Fruit fly (Drosophila melanogaster) whole organism, pupa: ENCODE results near the gene tap.

Experiments used
- CG10348 ChIP-seq: fragments of 200-800 bp; sonication (Bioruptor generic); IDR thresholded peaks from 2 replicates; pipeline ENCODE4 v1.3.6; 2022; ENCODE audit warnings: missing biosample characterization, missing genetic modification characterization
- CG12605 ChIP-seq: fragments of 200-800 bp; sonication (Bioruptor generic); IDR thresholded peaks from 2 replicates; pipeline ENCODE4 v1.3.6; 2022; ENCODE audit warnings: missing biosample characterization, missing genetic modification characterization
- CG13204 ChIP-seq: fragments of 200-800 bp; sonication (Bioruptor generic); optimal IDR thresholded peaks from 2 replicates; lab custom pipeline; 2018; ENCODE audit warnings: missing biosample characterization, mild to moderate bottlenecking, missing genetic modification characterization, moderate library complexity
- CG14655 ChIP-seq: fragments of 200-800 bp; sonication (Bioruptor generic); optimal IDR thresholded peaks from 3 replicates; lab custom pipeline; 2017; ENCODE audit warnings: mild to moderate bottlenecking, missing biosample characterization, missing genetic modification reagents, missing genetic modification characterization
- CG15710 ChIP-seq: fragments of 200-800 bp; sonication (Bioruptor generic); optimal IDR thresholded peaks from 2 replicates; lab custom pipeline; 2018; ENCODE audit warnings: missing biosample characterization, mild to moderate bottlenecking, missing genetic modification characterization, moderate library complexity
- CG17806 ChIP-seq: fragments of 200-800 bp; sonication (Bioruptor generic); optimal IDR thresholded peaks from 2 replicates; lab custom pipeline; 2018; ENCODE audit warnings: missing biosample characterization, mild to moderate bottlenecking, missing genetic modification characterization, moderate library complexity
- CG32121 ChIP-seq: fragments of 200-800 bp; sonication (Bioruptor generic); IDR thresholded peaks from 2 replicates; pipeline ENCODE4 v1.3.6; 2022; ENCODE audit warnings: missing biosample characterization, missing genetic modification characterization
- CG34367 ChIP-seq: fragments of 200-800 bp; sonication (Bioruptor generic); optimal IDR thresholded peaks from 2 replicates; lab custom pipeline; 2018; ENCODE audit warnings: missing biosample characterization, mild to moderate bottlenecking, missing genetic modification characterization
- CG4496 ChIP-seq: fragments of 200-800 bp; sonication (Bioruptor generic); IDR thresholded peaks from 3 replicates; pipeline ENCODE4 v1.3.6; 2022; ENCODE audit warnings: missing biosample characterization, missing genetic modification characterization
- CG8159 ChIP-seq: fragments of 200-800 bp; sonication (Bioruptor generic); optimal IDR thresholded peaks from 3 replicates; lab custom pipeline; 2018; ENCODE audit warnings: missing biosample characterization, mild to moderate bottlenecking, missing genetic modification characterization, moderate library complexity
- CG8301 ChIP-seq: fragments of 200-800 bp; sonication (Bioruptor generic); optimal IDR thresholded peaks from 2 replicates; lab custom pipeline; 2018; ENCODE audit warnings: missing biosample characterization, mild to moderate bottlenecking, missing genetic modification characterization
- CG9948 ChIP-seq: fragments of 200-800 bp; sonication (Bioruptor generic); optimal IDR thresholded peaks from 2 replicates; lab custom pipeline; 2018; ENCODE audit warnings: missing biosample characterization, mild to moderate bottlenecking, missing genetic modification characterization, moderate library complexity
- D1 ChIP-seq: fragments of 200-800 bp; sonication (Bioruptor generic); optimal IDR thresholded peaks from 2 replicates; lab custom pipeline; 2018; ENCODE audit warnings: missing biosample characterization, mild to moderate bottlenecking, missing genetic modification characterization, moderate library complexity
- EcR ChIP-seq: fragments of 200-800 bp; sonication (Bioruptor generic); optimal IDR thresholded peaks from 3 replicates; lab custom pipeline; 2019; ENCODE audit warnings: missing biosample characterization, missing genetic modification characterization, mild to moderate bottlenecking, moderate library complexity, missing genetic modification reagents
- Ets98B ChIP-seq: fragments of 200-800 bp; sonication (Bioruptor generic); IDR thresholded peaks from 2 replicates; pipeline ENCODE4 v1.3.6; 2022; ENCODE audit warnings: missing biosample characterization, missing genetic modification characterization
- Pif1A ChIP-seq: fragments of 200-800 bp; sonication (Bioruptor generic); optimal IDR thresholded peaks from 3 replicates; lab custom pipeline; 2016; ENCODE audit warnings: missing biosample characterization, missing genetic modification characterization
- Pif1B ChIP-seq: fragments of 200-800 bp; sonication (Bioruptor generic); optimal IDR thresholded peaks from 3 replicates; lab custom pipeline; 2016; ENCODE audit warnings: missing biosample characterization, missing genetic modification characterization
- Snoo ChIP-seq: fragments of 200-800 bp; sonication (Bioruptor generic); optimal IDR thresholded peaks from 3 replicates; lab custom pipeline; 2017; ENCODE audit warnings: missing biosample characterization, mild to moderate bottlenecking, missing genetic modification characterization, inconsistent platforms
- fd96Ca ChIP-seq: fragments of 200-800 bp; sonication (Bioruptor generic); IDR thresholded peaks from 3 replicates; pipeline ENCODE4 v1.3.6; 2022; ENCODE audit warnings: missing biosample characterization, missing genetic modification characterization
- gl ChIP-seq: fragments of 200-800 bp; sonication (Bioruptor generic); optimal IDR thresholded peaks from 2 replicates; lab custom pipeline; 2018; ENCODE audit warnings: missing biosample characterization, mild to moderate bottlenecking, missing genetic modification characterization
- rn ChIP-seq: fragments of 200-800 bp; sonication (Bioruptor generic); IDR thresholded peaks from 2 replicates; pipeline ENCODE4 v1.3.6; 2022; ENCODE audit warnings: missing biosample characterization, missing genetic modification characterization

Gene tap

DNA sequence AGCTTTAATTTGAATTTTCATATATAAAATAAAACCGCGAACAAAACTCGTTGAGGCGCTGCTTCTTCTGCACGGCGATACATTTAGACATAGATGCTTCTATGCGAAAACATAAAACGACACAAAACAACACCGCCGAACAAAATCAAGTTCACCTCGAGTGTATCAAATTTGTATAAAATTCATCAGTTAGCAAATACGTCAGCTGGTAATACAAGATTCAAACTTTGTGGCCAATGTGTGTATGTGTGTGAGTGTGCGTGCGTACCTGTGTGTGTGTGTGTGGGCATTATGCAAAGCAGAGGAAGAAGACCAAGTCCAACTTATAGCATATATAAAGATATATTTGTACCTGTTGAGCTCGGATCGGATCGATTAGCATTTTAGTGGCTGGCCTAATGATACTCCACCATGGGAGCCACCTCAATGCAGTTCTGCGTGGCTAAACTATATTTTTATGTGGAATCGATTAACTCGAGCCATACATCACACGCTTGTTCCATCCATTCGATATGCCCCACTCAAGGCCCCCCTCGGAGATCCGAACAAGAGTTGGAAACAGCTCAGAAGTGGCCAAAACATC lies 35.0 kb downstream of the tap start:
- no peak for TF ChIP-seq CG34367 (tag; lab: Kevin White, UChicago)
- TF ChIP-seq CG14655 (GFP tag; lab: Kevin White, UChicago): no peak
- TF ChIP-seq fd96Ca: no peak
- no peak for TF ChIP-seq Pif1A (GFP tag; lab: Kevin White, UChicago)
- no peak for TF ChIP-seq CG9948 (tag; lab: Kevin White, UChicago)
- TF ChIP-seq EcR (GFP tag; lab: Kevin White, UChicago): no peak
- no peak for TF ChIP-seq CG4496 (GFP tag; lab: Robert Waterston, UW)
- TF ChIP-seq rn (GFP tag; lab: Robert Waterston, UW): no peak
- no peak for TF ChIP-seq CG15710
- no peak for TF ChIP-seq Ets98B (GFP tag; lab: Robert Waterston, UW)
- no peak for TF ChIP-seq CG13204
- no peak for TF ChIP-seq CG10348 (GFP tag; lab: Robert Waterston, UW)
- TF ChIP-seq CG12605 (GFP tag; lab: Robert Waterston, UW): no peak
- TF ChIP-seq CG8159: no peak
- no peak for TF ChIP-seq D1 (tag; lab: Kevin White, UChicago)
- TF ChIP-seq Pif1B: no peak
- TF ChIP-seq CG17806: no peak
- TF ChIP-seq Snoo (tag; lab: Kevin White, UChicago): no peak
- TF ChIP-seq CG8301: no peak

DNA sequence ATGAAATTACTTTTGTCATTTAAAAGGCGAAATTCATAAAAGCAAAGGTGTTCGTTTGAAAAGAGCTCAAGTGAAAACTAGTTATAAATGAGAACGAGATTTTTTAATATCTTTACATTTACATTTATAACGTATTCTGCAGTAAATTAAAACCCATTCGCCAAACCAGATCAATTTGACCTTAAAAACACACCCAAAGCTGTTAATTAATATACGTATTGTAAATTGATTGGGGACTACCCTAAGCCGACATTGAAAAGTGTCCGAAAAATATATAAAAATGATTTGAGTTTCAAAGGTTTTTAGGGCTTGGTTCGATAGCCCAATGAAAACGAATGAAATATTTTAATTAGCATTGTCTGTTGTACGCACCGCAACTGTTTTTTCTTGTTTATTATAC lies 39.5 kb downstream of the tap start:
- TF ChIP-seq Pif1B (no peak), CG4496 (GFP tag; lab: Robert Waterston, UW) (no peak), D1 (tag; lab: Kevin White, UChicago) (no peak), Pif1A (GFP tag; lab: Kevin White, UChicago) (no peak), CG15710 (no peak), Snoo (tag; lab: Kevin White, UChicago) (no peak), Ets98B (GFP tag; lab: Robert Waterston, UW) (no peak), EcR (GFP tag; lab: Kevin White, UChicago) (no peak), CG17806 (no peak), CG14655 (GFP tag; lab: Kevin White, UChicago) (no peak), gl (tag; lab: Kevin White, UChicago) (no peak)

DNA sequence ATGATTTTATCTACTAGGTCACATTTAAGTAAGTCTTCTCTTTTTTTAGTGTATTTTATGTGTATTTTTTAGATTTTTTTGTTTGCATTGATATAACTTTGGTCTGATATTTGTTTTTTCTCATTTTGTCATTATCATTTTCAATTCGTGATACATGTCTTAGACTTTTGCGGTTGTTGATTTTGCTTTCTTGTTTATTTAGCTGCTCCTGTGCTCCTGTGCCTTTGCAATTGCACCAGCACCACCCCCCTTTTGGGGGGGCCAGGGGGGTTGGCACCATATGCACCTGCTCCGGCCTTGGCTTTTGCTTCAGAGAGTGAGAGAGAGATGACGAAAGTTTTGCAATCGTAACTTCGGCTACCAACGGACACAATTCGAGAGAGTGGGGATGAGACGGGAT lies 41.4 kb downstream of the tap start:
- TF ChIP-seq CG8301: no peak
- TF ChIP-seq rn (GFP tag; lab: Robert Waterston, UW): no peak
- TF ChIP-seq CG13204: no peak
- no peak for TF ChIP-seq CG32121 (GFP tag; lab: Robert Waterston, UW)
- TF ChIP-seq Pif1B: no peak
- TF ChIP-seq CG15710: no peak
- no peak for TF ChIP-seq CG34367 (tag; lab: Kevin White, UChicago)
- no peak for TF ChIP-seq CG14655 (GFP tag; lab: Kevin White, UChicago)
- TF ChIP-seq CG9948 (tag; lab: Kevin White, UChicago): no peak
- no peak for TF ChIP-seq Ets98B (GFP tag; lab: Robert Waterston, UW)
- no peak for TF ChIP-seq D1 (tag; lab: Kevin White, UChicago)
- no peak for TF ChIP-seq CG4496 (GFP tag; lab: Robert Waterston, UW)
- no peak for TF ChIP-seq CG8159
- no peak for TF ChIP-seq fd96Ca
- TF ChIP-seq Pif1A (GFP tag; lab: Kevin White, UChicago): no peak

DNA sequence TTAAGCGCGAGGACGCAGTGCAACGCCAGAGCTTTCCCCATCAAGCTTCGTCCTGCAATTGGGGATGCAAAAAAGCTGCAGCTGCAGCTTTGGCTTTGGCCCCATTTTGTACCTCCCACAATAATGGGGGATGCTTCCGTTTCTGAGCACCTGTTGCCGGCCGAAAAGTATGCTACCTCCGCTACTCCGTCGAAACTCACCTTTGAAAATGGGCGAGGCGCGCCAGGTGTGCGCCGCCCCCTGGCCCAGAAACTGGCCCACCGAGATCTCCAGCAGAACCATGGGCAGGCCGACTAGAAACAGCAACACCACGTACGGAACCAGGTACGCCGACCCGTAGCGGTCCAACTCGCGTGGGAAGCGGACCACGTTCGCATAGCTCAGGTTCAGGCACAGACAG lies 41.9 kb downstream of the tap start:
- TF ChIP-seq gl (tag; lab: Kevin White, UChicago): no peak
- no peak for TF ChIP-seq CG9948 (tag; lab: Kevin White, UChicago)
- TF ChIP-seq D1 (tag; lab: Kevin White, UChicago): no peak
- TF ChIP-seq CG8159: no peak
- 0 out of 3 replicates have a peak, but pooled peaks have one; percentile 39 for TF ChIP-seq CG4496 (GFP tag; lab: Robert Waterston, UW)
- no peak for TF ChIP-seq Pif1B
- no peak for TF ChIP-seq rn (GFP tag; lab: Robert Waterston, UW)
- TF ChIP-seq CG12605 (GFP tag; lab: Robert Waterston, UW): peak; percentile 77
- no peak for TF ChIP-seq CG17806

DNA sequence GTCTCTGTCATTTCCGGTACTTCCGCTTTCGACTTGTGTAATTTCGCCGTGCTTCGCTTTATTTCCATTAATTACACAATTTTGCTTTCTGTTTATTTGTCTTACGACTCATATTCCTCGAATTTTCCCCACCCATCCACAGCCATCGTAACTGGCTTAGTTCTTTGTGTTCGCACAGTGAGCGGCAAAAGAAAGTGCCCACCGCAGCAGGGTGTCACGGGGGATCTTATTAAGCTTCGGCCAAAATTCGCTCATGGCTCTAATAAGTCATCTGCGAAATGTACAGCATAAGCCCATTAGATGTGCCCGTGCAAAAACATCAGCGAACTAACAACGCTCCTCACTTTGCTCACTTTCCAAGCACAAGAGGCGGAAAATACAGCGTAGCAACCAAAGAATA lies 42.9 kb downstream of the tap start:
- no peak for TF ChIP-seq D1 (tag; lab: Kevin White, UChicago)
- TF ChIP-seq CG15710: no peak
- no peak for TF ChIP-seq CG12605 (GFP tag; lab: Robert Waterston, UW)
- TF ChIP-seq rn (GFP tag; lab: Robert Waterston, UW): no peak
- TF ChIP-seq CG9948 (tag; lab: Kevin White, UChicago): no peak
- no peak for TF ChIP-seq CG8159
- no peak for TF ChIP-seq CG14655 (GFP tag; lab: Kevin White, UChicago)
- TF ChIP-seq gl (tag; lab: Kevin White, UChicago): no peak
- TF ChIP-seq, all 21 proteins: peak for 0

DNA sequence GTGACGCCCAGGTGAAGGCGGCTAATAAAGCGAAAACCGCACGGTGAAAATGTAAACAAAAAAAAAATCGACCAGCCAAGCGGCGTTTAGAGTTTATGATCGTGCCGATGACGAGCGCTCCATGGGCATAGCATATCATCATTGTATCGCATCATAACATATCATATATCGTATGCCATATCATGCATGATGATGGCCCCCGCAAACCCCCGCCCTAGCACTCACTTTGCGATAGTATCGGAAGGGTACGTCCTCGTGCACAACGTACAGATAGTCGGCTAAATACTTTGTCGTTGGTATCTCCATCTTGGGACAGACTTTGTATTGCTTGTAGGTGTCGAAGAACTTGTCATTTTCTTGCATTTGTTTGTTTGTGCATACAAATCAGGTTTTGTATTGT lies 43.8 kb downstream of the tap start:
- TF ChIP-seq CG4496 (GFP tag; lab: Robert Waterston, UW): 0 out of 3 replicates have a peak, but pooled peaks have one; percentile 21
- no peak for TF ChIP-seq CG9948 (tag; lab: Kevin White, UChicago)
- TF ChIP-seq CG13204: no peak

DNA sequence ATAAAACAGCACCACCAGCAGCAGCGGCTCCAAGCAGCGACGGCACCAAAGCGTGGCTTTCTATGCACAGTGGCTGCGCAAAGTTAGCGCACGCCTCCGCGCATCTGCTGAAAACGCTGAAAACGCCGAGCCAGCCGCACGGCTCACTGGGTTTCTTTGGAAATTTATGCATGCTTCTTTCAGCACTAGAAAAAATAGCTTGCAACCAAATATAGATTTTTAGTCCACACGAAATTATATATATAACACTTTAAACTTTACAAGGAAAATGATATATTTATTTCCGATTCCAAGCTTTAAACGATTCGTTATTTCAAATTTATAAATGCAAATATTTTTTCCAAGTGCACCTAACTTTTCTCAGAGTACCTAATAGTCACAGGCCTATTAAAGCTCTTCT lies 45.2 kb downstream of the tap start:
- TF ChIP-seq CG15710: no peak
- no peak for TF ChIP-seq CG13204
- peak; percentile 83 for TF ChIP-seq CG4496 (GFP tag; lab: Robert Waterston, UW)
- TF ChIP-seq rn (GFP tag; lab: Robert Waterston, UW): no peak
- no peak for TF ChIP-seq Ets98B (GFP tag; lab: Robert Waterston, UW)
- TF ChIP-seq CG8301: peak; percentile 68
- TF ChIP-seq CG14655 (GFP tag; lab: Kevin White, UChicago): peak; percentile 76
- TF ChIP-seq Pif1A (GFP tag; lab: Kevin White, UChicago): peak; percentile 11
- TF ChIP-seq Pif1B: peak; percentile 3
- no peak for TF ChIP-seq CG8159
- TF ChIP-seq CG9948 (tag; lab: Kevin White, UChicago): no peak
- TF ChIP-seq CG12605 (GFP tag; lab: Robert Waterston, UW): no peak
- no peak for TF ChIP-seq gl (tag; lab: Kevin White, UChicago)
- TF ChIP-seq CG10348 (GFP tag; lab: Robert Waterston, UW): no peak
- no peak for TF ChIP-seq CG17806
